Worm (Caenorhabditis elegans): ENCODE data around the gene col-129.

The col-129 gene

DNA sequence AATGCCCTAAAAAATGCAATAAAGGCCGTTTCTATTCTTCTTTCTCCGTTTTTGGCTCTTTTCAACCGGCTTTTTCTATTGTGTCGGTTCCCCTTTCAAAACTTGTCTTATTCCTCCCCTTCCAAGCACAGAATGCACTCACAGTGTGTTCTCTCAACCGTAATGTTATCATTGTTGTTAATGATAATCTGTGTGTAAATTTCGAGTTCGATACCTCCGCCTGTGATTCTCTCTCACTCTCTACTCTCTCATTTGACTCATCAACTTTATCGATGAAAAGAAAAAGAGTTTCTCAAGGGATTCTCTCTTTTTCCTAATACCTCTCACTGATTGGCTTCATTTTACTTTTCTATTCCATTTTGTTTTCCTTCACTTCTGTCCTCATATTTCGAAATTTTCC, 18.5 kb upstream of the col-129 start:
- no peak for TF ChIP-seq ama-1 (optimal IDR thresholded peaks at IDR 0.05)
- TF ChIP-seq ceh-13 (GFP tag; optimal IDR thresholded peaks at IDR 0.05) = no peak
- no peak for TF ChIP-seq tbx-11 (GFP tag; IDR thresholded peaks at IDR 0.05)
- TF ChIP-seq pes-1 (GFP tag; IDR thresholded peaks at IDR 0.05) = no peak
- no peak for TF ChIP-seq tra-4 (tag; optimal IDR thresholded peaks at IDR 0.05)
- TF ChIP-seq flt-1 (GFP tag; IDR thresholded peaks at IDR 0.05) = no peak
- TF ChIP-seq hmg-4 (GFP tag; optimal IDR thresholded peaks at IDR 0.05) = no peak
- no peak for TF ChIP-seq B0310.2 (tag; optimal IDR thresholded peaks at IDR 0.05)
- TF ChIP-seq aly-1 (tag; optimal IDR thresholded peaks at IDR 0.05) = no peak
- no peak for TF ChIP-seq ceh-36 (tag; optimal IDR thresholded peaks at IDR 0.05)
- no peak for TF ChIP-seq ets-7 (tag; optimal IDR thresholded peaks at IDR 0.05)
- no peak for TF ChIP-seq F13C5.2 (tag; optimal IDR thresholded peaks at IDR 0.05)
- TF ChIP-seq sea-1 (GFP tag; conservative IDR thresholded peaks at IDR 0.05) = no peak
- TF ChIP-seq hnd-1 (tag; optimal IDR thresholded peaks at IDR 0.05) = no peak
- TF ChIP-seq scrt-1 (GFP tag; IDR thresholded peaks at IDR 0.05) = no peak
- no peak for TF ChIP-seq tbx-37 (GFP tag; conservative IDR thresholded peaks at IDR 0.05)
- TF ChIP-seq hmbx-1 (tag; optimal IDR thresholded peaks at IDR 0.05) = no peak

DNA sequence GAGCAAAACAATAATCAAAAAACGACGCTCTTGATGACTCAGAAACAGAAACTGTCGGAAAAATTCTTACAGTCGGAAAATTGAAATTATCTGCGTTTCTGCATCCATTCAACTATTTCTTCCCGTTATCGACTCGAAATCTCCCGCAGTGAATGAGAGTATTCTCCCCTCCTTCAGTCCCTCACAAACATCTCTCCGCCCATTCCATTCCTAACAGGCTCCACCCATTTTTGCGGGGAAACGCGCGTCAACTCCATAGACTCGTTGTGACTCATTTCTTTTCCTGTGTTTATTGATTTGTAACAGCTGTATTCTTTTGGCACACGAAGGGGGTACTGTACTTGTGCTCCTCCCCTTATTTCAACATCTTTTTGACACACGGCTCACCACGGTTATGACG, 17.6 kb upstream of the col-129 start:
- no peak for TF ChIP-seq ama-1 (optimal IDR thresholded peaks at IDR 0.05)
- TF ChIP-seq scrt-1 (GFP tag; IDR thresholded peaks at IDR 0.05) = no peak
- TF ChIP-seq hmbx-1 (tag; optimal IDR thresholded peaks at IDR 0.05) = no peak
- no peak for TF ChIP-seq hmg-4 (GFP tag; optimal IDR thresholded peaks at IDR 0.05)

DNA sequence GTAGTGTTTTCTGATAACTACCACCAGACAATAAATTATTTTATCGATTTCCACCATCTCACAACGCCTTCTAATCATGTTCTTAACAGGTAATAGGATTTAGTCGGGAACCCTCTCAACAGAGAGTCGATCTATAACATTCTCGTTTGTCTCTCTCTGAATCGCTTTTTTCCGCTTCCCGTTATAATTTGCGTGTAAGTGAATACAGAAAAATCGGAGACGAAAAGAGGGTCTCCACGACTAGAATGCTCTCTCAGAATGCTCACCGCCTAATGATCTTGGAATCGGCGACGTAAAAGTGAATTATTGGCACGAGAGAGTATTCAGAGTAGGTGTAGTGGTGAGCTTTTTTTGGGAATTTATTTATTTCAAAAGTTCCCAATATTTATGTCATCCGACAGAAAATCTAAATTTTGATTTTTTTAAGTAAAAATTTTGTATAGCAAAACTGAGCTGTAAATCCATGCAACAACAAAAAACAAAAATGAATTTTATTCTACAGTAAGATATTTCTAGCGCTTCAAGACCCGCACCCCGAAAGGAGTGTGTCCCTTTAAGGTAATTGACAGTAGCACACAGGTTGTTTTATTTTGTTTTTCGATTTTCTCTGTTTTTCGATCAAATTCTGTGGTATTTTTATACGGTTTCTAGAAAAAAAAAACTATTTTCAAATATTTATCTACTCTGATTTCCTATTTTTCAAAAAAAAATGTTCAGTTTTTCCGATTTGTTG, 16.7 kb upstream of the col-129 start:
- TF ChIP-seq ceh-36 (tag; optimal IDR thresholded peaks at IDR 0.05) = no peak
- TF ChIP-seq tbx-37 (GFP tag; conservative IDR thresholded peaks at IDR 0.05) = no peak
- no peak for TF ChIP-seq pes-1 (GFP tag; IDR thresholded peaks at IDR 0.05)
- TF ChIP-seq sea-1 (GFP tag; conservative IDR thresholded peaks at IDR 0.05) = no peak
- no peak for TF ChIP-seq aly-1 (tag; optimal IDR thresholded peaks at IDR 0.05)
- no peak for TF ChIP-seq scrt-1 (GFP tag; IDR thresholded peaks at IDR 0.05)
- TF ChIP-seq hmbx-1 (tag; optimal IDR thresholded peaks at IDR 0.05) = no peak
- TF ChIP-seq hmg-4 (GFP tag; optimal IDR thresholded peaks at IDR 0.05) = no peak
- no peak for TF ChIP-seq ceh-13 (GFP tag; optimal IDR thresholded peaks at IDR 0.05)
- no peak for TF ChIP-seq ets-7 (tag; optimal IDR thresholded peaks at IDR 0.05)
- no peak for TF ChIP-seq flt-1 (GFP tag; IDR thresholded peaks at IDR 0.05)

DNA sequence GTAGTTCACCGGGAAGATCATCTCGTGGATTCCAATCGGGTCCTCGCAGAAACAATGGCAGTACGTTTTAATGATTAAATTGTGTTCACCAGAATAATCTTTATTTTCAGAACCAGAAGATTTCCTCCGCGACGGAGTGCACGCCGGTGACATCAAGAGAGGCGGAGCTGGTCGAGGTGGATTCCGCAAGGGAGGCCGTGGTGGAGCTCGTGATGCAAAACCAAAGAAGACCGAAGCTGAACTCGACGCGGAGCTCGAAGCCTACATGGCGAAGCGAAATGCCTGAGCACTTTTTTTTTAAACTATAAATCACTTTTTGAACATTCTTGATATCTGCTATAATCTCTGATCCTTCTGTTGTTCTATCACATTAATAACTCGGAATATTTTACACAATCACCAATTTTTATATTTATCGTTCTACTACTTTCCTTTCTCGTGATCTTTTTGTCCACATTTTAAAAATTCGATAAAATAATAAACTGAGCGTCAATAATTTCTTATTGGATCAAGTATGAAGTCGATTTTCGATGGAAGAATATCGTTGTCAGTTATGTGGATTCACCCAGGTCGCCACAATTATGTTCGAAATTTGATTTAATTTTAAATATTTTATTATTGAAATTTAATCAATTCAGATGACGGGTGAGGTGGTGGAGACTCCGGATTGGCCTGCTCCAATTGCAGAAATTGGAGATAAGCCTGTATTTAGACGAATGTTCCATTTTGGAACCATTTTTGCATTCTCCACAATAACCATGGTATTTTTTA, 14.3 kb upstream of the col-129 start, which contains the start of gene dhhc-6:
Gene dhhc-6 (plus strand): TSS at position 639 of the 771 bp plus-strand sequence.
- TF ChIP-seq scrt-1 (GFP tag; IDR thresholded peaks at IDR 0.05) (no peak), ama-1 (optimal IDR thresholded peaks at IDR 0.05) (no peak), sea-1 (GFP tag; conservative IDR thresholded peaks at IDR 0.05) (no peak), ets-7 (tag; optimal IDR thresholded peaks at IDR 0.05) (no peak), aly-1 (tag; optimal IDR thresholded peaks at IDR 0.05) (no peak), tbx-11 (GFP tag; IDR thresholded peaks at IDR 0.05) (no peak), ceh-36 (tag; optimal IDR thresholded peaks at IDR 0.05) (no peak), tra-4 (tag; optimal IDR thresholded peaks at IDR 0.05) (no peak), hmg-4 (GFP tag; optimal IDR thresholded peaks at IDR 0.05) (no peak), hnd-1 (tag; optimal IDR thresholded peaks at IDR 0.05) (no peak), pes-1 (GFP tag; IDR thresholded peaks at IDR 0.05) (no peak), flt-1 (GFP tag; IDR thresholded peaks at IDR 0.05) (no peak), tbx-37 (GFP tag; conservative IDR thresholded peaks at IDR 0.05) (no peak), F13C5.2 (tag; optimal IDR thresholded peaks at IDR 0.05) (no peak), hmbx-1 (tag; optimal IDR thresholded peaks at IDR 0.05) (no peak), ceh-13 (GFP tag; optimal IDR thresholded peaks at IDR 0.05) (no peak), B0310.2 (tag; optimal IDR thresholded peaks at IDR 0.05) (no peak)

DNA sequence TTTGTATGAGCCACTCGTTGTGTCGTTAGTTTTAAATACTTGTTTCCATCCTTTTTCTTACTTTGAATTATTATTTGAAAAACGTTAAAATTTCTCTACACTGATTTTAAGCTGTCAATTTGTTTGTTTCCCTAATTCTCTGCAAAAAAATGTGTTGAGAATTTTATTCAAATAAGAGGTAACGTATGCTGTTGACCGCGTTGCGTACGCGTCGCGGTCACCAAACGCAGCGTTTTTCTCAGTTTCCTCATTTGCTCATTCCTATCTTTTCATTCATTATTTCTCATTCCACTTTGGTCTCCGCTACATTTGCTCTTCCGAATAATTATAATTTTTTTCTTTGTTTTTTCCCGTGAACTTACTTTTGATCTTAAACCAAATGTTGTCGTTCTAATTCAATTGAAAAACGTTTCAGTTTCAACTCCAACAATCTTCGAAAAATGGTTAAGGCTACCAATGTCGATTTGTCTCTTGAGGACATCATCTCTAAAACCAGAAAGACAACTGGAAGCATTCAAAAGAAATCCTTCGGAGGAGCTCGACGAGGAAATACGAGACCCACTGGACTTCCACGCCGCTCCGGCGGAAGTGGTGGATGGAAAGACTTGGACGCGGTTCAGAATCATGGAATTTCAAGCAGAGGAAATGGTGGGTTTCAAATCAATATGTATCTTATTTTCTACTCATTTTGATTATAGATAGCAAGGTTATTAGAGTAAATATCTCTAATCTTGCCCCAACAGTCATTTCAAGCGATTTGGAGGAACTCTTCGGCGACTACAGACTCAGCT, 12.8 kb upstream of the col-129 start, which contains the start of gene aly-3:
Gene aly-3 (plus strand): TSS at position 409 of the 791 bp plus-strand sequence.
- TF ChIP-seq F13C5.2 (tag; optimal IDR thresholded peaks at IDR 0.05) = peak; percentile 19
- TF ChIP-seq hmbx-1 (tag; optimal IDR thresholded peaks at IDR 0.05) = no peak
- TF ChIP-seq ama-1 (optimal IDR thresholded peaks at IDR 0.05) = no peak
- TF ChIP-seq sea-1 (GFP tag; conservative IDR thresholded peaks at IDR 0.05) = no peak
- TF ChIP-seq ets-7 (tag; optimal IDR thresholded peaks at IDR 0.05) = no peak

DNA sequence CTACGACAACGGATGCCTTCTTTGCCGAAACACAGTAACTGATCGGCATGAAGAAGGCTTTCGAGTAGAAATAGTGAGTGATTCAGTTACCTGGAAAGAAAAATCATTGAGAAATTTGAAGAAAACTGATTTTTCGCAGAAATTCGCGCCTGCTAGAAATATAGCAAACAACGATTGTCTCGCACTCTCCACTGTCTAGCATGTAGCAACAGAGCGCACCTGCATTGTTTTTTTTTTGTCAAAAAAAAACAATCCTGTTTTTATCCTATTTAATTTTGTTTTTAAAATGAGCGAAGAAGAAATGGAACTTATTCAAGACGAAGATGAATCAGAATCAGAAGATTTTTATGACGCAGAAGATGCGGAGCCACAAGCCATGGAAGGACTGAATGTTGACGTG, 10.8 kb upstream of the col-129 start, which contains the start of the genes ddb-1 and M18.6:
Gene ddb-1 (minus strand): TSS at position 90 of the 400 bp plus-strand sequence.
Gene M18.6 (plus strand): TSS at position 235 of the 400 bp plus-strand sequence.
- TF ChIP-seq ceh-36 (tag; optimal IDR thresholded peaks at IDR 0.05) (no peak), tra-4 (tag; optimal IDR thresholded peaks at IDR 0.05) (no peak), hmbx-1 (tag; optimal IDR thresholded peaks at IDR 0.05) (no peak)

DNA sequence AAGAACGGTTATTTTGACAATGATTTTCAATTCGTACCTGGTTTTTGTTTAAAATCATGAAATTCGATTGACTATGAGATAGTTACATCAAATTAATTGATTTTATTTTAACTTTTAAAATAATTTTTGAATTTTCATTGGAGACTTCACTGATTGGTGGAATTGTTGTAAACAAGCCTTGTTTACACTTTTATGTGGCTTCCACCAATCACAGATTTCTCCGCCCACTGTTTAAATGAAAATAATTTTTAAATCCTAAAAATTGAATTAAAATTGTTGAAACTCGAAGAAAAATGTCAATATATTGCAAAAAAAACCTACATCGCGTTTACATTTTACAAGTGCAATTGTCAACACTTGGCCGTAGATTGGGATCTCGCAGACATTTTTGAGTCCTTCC, 10.3 kb upstream of the col-129 start:
- TF ChIP-seq pes-1 (GFP tag; IDR thresholded peaks at IDR 0.05) (no peak), tra-4 (tag; optimal IDR thresholded peaks at IDR 0.05) (no peak), tbx-37 (GFP tag; conservative IDR thresholded peaks at IDR 0.05) (no peak), hmbx-1 (tag; optimal IDR thresholded peaks at IDR 0.05) (no peak), F13C5.2 (tag; optimal IDR thresholded peaks at IDR 0.05) (no peak), flt-1 (GFP tag; IDR thresholded peaks at IDR 0.05) (no peak), hmg-4 (GFP tag; optimal IDR thresholded peaks at IDR 0.05) (no peak), scrt-1 (GFP tag; IDR thresholded peaks at IDR 0.05) (no peak), ceh-13 (GFP tag; optimal IDR thresholded peaks at IDR 0.05) (no peak), ama-1 (optimal IDR thresholded peaks at IDR 0.05) (no peak), ceh-36 (tag; optimal IDR thresholded peaks at IDR 0.05) (no peak), hnd-1 (tag; optimal IDR thresholded peaks at IDR 0.05) (no peak)

Measured in whole organism, early embryonic.